Worm (Caenorhabditis elegans) whole organism, L1 larva: ENCODE data around the gene fbxa-166.
"Not testable (repeated sequence)": the region's sequence is repeated elsewhere in the genome, so short reads cannot be mapped to it uniquely, and the experiment has no call there.

Experiments used
- ama-1 ChIP-seq: fragments of 150-350 bp; optimal IDR thresholded peaks from 2 replicates; lab custom pipeline; 2014
- ceh-88 ChIP-seq: fragments of 200-800 bp; sonication (Bioruptor generic); IDR thresholded peaks from 2 replicates; pipeline ENCODE4 v1.3.6; 2022; ENCODE audit warnings: missing genetic modification characterization, missing compliant biosample characterization
- fkh-10 ChIP-seq: sonication (generic microtip); optimal IDR thresholded peaks from 2 replicates; lab custom pipeline; 2017; ENCODE audit warnings: missing biosample characterization, missing genetic modification reagents, missing genetic modification characterization
- nhr-12 ChIP-seq: sonication (generic microtip); optimal IDR thresholded peaks from 2 replicates; lab custom pipeline; 2017; ENCODE audit warnings: missing biosample characterization, missing genetic modification characterization

- TF ChIP-seq ceh-88 (GFP tag; lab: Robert Waterston, UW); ama-1; fkh-10; nhr-12: not testable (repeated sequence)
These were observed 42.0 kb upstream of the fbxa-166 start, which contains the start of gene ZC204.13 for ce11 chrII:1660888-1661287.
